Fruit fly (Drosophila melanogaster) whole organism, adult: ENCODE results near the gene CG34028.

Experiments used
- CG11617 ChIP-seq: fragments of 200-800 bp; sonication (Bioruptor generic); optimal IDR thresholded peaks from 2 replicates; lab custom pipeline; 2017; ENCODE audit warnings: mild to moderate bottlenecking, missing biosample characterization, missing genetic modification reagents, missing genetic modification characterization
- CG12768 ChIP-seq: fragments of 200-800 bp; sonication (Bioruptor generic); optimal IDR thresholded peaks from 2 replicates; lab custom pipeline; 2017; ENCODE audit warnings: missing biosample characterization, missing genetic modification characterization, mild to moderate bottlenecking, moderate library complexity, missing genetic modification reagents
- CG14711 ChIP-seq: fragments of 200-800 bp; sonication (Bioruptor generic); optimal IDR thresholded peaks from 2 replicates; lab custom pipeline; 2018; ENCODE audit warnings: missing biosample characterization, mild to moderate bottlenecking, missing genetic modification characterization, moderate library complexity
- CG1620 ChIP-seq: fragments of 200-800 bp; sonication (Bioruptor generic); optimal IDR thresholded peaks from 2 replicates; lab custom pipeline; 2016; ENCODE audit warnings: missing biosample characterization, missing genetic modification characterization
- CG33017 ChIP-seq: fragments of 200-800 bp; sonication (Bioruptor generic); optimal IDR thresholded peaks from 2 replicates; lab custom pipeline; 2018; ENCODE audit warnings: missing biosample characterization, mild to moderate bottlenecking, missing genetic modification characterization, moderate library complexity
- CG5204 ChIP-seq: fragments of 200-800 bp; sonication (Bioruptor generic); optimal IDR thresholded peaks from 2 replicates; lab custom pipeline; 2016; ENCODE audit warnings: missing biosample characterization, missing genetic modification characterization
- CG7045 ChIP-seq: fragments of 200-800 bp; sonication (Bioruptor generic); optimal IDR thresholded peaks from 2 replicates; lab custom pipeline; 2017; ENCODE audit warnings: missing biosample characterization, mild to moderate bottlenecking, missing genetic modification characterization
- CG7101 ChIP-seq: fragments of 200-800 bp; sonication (Bioruptor generic); optimal IDR thresholded peaks from 2 replicates; lab custom pipeline; 2018; ENCODE audit warnings: missing biosample characterization, mild to moderate bottlenecking, missing genetic modification characterization, moderate library complexity
- Clk ChIP-seq: fragments of 200-800 bp; sonication (Bioruptor generic); optimal IDR thresholded peaks from 2 replicates; lab custom pipeline; 2017; ENCODE audit warnings: missing biosample characterization, missing genetic modification characterization
- Crg-1 ChIP-seq: fragments of 200-800 bp; sonication (Bioruptor generic); optimal IDR thresholded peaks from 2 replicates; lab custom pipeline; 2016; ENCODE audit warnings: missing biosample characterization, missing genetic modification characterization
- Hr96 ChIP-seq: fragments of 200-800 bp; sonication (Bioruptor generic); optimal IDR thresholded peaks from 2 replicates; lab custom pipeline; 2016; ENCODE audit warnings: missing biosample characterization, missing genetic modification characterization
- Mnt ChIP-seq: fragments of 200-800 bp; sonication (Bioruptor generic); optimal IDR thresholded peaks from 2 replicates; lab custom pipeline; 2016; ENCODE audit warnings: missing biosample characterization, mild to moderate bottlenecking, missing genetic modification characterization
- bab1 ChIP-seq: fragments of 200-800 bp; sonication (Bioruptor generic); optimal IDR thresholded peaks from 3 replicates; lab custom pipeline; 2019; ENCODE audit warnings: missing biosample characterization, mild to moderate bottlenecking, missing genetic modification characterization, moderate library complexity
- cic ChIP-seq: fragments of 200-800 bp; sonication (Bioruptor generic); optimal IDR thresholded peaks from 2 replicates; lab custom pipeline; 2017; ENCODE audit warnings: missing biosample characterization, mild to moderate bottlenecking, missing genetic modification characterization, moderate library complexity
- cnc ChIP-seq, 2 experiments: fragments of >200 bp; optimal IDR thresholded peaks; 2 replicates each; lab custom pipeline; 2017
- kay ChIP-seq: fragments of 200-800 bp; sonication (Bioruptor generic); peaks from one replicate; lab custom pipeline; 2016; ENCODE audit warnings: missing biosample characterization, missing genetic modification characterization, borderline replicate concordance
- ovo ChIP-seq: fragments of 200-800 bp; sonication (Bioruptor generic); optimal IDR thresholded peaks from 2 replicates; lab custom pipeline; 2016; ENCODE audit warnings: missing biosample characterization, missing genetic modification characterization
- pad ChIP-seq: fragments of 200-800 bp; sonication (Bioruptor generic); optimal IDR thresholded peaks from 3 replicates; lab custom pipeline; 2017; ENCODE audit warnings: missing biosample characterization, missing genetic modification characterization, mild to moderate bottlenecking, moderate library complexity, missing genetic modification reagents
- tj ChIP-seq: fragments of 200-800 bp; sonication (Bioruptor generic); optimal IDR thresholded peaks from 3 replicates; lab custom pipeline; 2017; ENCODE audit warnings: missing biosample characterization, mild to moderate bottlenecking, missing genetic modification characterization, moderate library complexity
- toe ChIP-seq: fragments of 200-800 bp; sonication (Bioruptor generic); optimal IDR thresholded peaks from 2 replicates; lab custom pipeline; 2016; ENCODE audit warnings: missing biosample characterization, missing genetic modification characterization

Gene CG34028

DNA sequence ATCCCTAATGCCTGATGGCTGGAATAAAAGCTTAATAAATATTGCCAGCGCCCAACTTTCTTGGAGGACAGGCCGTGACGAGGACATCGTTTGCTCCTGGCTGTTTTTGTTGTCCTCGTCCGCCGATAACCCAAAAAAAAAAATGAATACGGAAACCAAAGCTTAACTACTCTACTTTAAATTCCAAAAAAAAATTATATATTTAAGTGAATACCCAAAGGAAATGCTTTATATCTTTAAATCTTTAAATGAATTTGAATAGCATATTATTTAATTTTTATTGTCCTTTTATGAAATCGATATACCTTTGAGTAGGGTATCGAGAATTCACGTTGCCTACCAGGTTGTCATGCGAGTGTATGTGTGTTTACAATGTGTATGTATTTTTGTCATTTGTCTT is 8.9 kb downstream of the CG34028 start:
- TF ChIP-seq tj (GFP tag; lab: Kevin White, UChicago) = no peak

DNA sequence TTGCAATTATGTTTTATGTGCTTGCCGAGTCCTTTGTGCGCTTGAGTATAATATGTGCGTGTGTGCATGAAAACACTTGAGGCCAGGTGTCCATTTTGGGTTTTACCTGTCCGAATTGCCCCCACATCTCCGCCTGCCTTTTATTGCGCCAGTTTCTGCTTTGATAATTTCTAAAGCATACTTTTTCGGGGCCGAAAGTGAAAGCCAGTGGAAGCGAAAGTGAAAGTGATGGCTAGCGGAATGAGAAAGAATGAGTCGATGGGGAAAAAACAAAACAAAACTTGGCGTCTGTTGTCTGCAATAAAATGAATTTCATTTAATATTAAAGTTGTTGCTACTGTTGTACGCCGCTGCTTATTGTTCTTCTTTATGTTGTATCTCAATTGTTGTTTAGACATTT is 12.2 kb downstream of the CG34028 start:
- TF ChIP-seq pad (GFP tag; lab: Kevin White, UChicago) (no peak), CG7045 (GFP tag; lab: Kevin White, UChicago) (no peak), Hr96 (GFP tag; lab: Kevin White, UChicago) (no peak), kay (no peak), cnc (optimal IDR thresholded peaks at IDR 0.05; lab: Kevin White, UChicago) (no peak), bab1 (no peak), cic (no peak), CG5204 (no peak), ovo (GFP tag; lab: Kevin White, UChicago) (no peak), CG7101 (no peak), CG12768 (GFP tag; lab: Kevin White, UChicago) (no peak), CG14711 (tag; lab: Kevin White, UChicago) (no peak), toe (GFP tag; lab: Kevin White, UChicago) (no peak), CG11617 (no peak), Clk (GFP tag; lab: Kevin White, UChicago) (no peak), tj (GFP tag; lab: Kevin White, UChicago) (no peak), CG1620 (no peak), Crg-1 (GFP tag; lab: Kevin White, UChicago) (no peak), Mnt (no peak)

DNA sequence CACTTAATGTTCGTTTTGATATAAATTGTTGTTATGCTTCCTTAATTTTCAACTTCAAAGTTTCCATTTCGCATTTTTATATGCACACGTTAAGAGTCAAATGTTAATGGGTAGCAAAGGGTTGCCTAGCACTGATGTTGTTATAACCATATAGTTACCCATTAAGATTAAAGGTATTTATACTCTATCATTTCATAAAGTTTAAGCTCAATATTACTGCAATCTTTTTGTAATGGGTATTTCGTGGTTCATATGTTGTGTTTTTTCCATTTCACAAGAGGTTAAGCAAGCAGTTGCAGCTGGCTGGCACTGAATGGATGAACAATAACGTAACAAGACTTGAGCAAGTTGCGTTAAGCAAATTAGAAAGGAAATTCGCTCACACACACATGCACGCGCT is 20.5 kb downstream of the CG34028 start:
- TF ChIP-seq Clk (GFP tag; lab: Kevin White, UChicago) (no peak), CG1620 (no peak), Crg-1 (GFP tag; lab: Kevin White, UChicago) (no peak), Mnt (no peak), CG33017 (tag; lab: Kevin White, UChicago) (no peak), CG7045 (GFP tag; lab: Kevin White, UChicago) (no peak), CG7101 (no peak), cnc (optimal IDR thresholded peaks at IDR 0.05; lab: Kevin White, UChicago) (no peak), ovo (GFP tag; lab: Kevin White, UChicago) (no peak), CG12768 (GFP tag; lab: Kevin White, UChicago) (no peak), cic (no peak), CG14711 (tag; lab: Kevin White, UChicago) (no peak), kay (no peak), tj (GFP tag; lab: Kevin White, UChicago) (no peak), Hr96 (GFP tag; lab: Kevin White, UChicago) (no peak), CG11617 (no peak), bab1 (no peak), CG5204 (no peak), toe (GFP tag; lab: Kevin White, UChicago) (no peak)

DNA sequence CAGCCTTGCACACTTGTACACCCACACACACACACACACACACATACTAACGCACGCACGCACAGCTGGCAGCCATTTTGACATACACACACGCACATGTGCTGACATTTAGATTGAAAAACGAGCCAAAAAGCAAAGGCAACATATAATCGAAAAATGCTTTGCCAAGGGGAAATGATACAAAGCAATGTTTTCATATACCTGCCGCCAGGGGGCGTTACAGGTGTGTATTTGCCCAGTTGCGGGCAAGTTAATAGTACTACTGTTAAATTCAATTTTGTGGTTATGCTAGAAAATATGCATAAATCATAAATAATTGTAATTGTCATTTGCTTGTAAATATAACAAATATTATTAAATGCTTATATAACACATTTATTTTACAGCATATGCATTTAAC is 21.1 kb downstream of the CG34028 start:
- no peak for TF ChIP-seq kay
- no peak for TF ChIP-seq tj (GFP tag; lab: Kevin White, UChicago)
- TF ChIP-seq CG5204 = no peak
- TF ChIP-seq Clk (GFP tag; lab: Kevin White, UChicago) = no peak
- no peak for TF ChIP-seq CG12768 (GFP tag; lab: Kevin White, UChicago)
- no peak for TF ChIP-seq bab1

DNA sequence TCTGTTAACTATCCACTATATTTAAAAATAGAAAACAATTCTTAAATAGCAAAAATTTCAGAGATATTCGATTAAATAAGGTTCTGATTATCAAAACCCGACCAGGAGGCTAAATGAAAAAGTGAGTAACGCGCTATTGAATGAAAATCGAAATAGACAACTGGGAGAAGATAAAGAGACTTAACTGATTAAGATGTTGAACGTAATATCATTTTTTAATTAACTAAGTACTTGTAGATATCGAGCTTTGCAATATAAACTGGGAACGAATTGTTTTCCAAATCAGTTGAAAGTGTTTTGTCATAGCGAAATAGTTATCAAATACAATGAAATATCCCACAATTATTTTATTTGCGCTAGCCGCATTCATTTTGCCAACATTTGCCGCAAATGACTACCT is 22.2 kb downstream of the CG34028 start, which contains the start of gene CG34026:
Gene CG34026 (plus strand): TSS at position 301 of the 400 bp plus-strand sequence.
- TF ChIP-seq toe (GFP tag; lab: Kevin White, UChicago) (no peak), Crg-1 (GFP tag; lab: Kevin White, UChicago) (no peak), Hr96 (GFP tag; lab: Kevin White, UChicago) (no peak), bab1 (no peak), CG33017 (tag; lab: Kevin White, UChicago) (no peak), Clk (GFP tag; lab: Kevin White, UChicago) (no peak), cic (no peak), pad (GFP tag; lab: Kevin White, UChicago) (no peak), Mnt (no peak), CG14711 (tag; lab: Kevin White, UChicago) (no peak), CG7045 (GFP tag; lab: Kevin White, UChicago) (no peak), CG7101 (no peak), CG1620 (no peak), tj (GFP tag; lab: Kevin White, UChicago) (no peak), ovo (GFP tag; lab: Kevin White, UChicago) (no peak), kay (no peak), CG11617 (no peak), CG12768 (GFP tag; lab: Kevin White, UChicago) (no peak)

DNA sequence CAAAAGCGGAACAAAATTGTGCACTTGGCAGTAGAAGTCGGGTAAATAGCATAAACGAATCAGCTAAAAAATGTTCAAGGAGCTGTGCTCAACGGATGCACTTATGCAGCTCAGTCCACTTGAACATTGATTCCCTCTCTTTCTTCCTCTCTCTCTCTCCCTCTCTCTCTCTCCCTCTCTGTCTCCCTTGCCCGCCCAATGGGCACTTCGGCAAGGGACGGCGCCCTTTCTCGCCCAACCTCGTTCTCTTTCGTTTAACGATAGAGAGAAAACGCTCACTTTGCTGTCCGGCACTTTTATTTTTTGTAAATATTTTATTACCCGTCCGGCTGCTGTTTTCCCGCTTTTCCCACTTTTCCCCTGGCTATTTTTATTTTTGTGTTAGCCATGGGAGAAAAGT is 33.1 kb downstream of the CG34028 start:
- TF ChIP-seq pad (GFP tag; lab: Kevin White, UChicago) (no peak), tj (GFP tag; lab: Kevin White, UChicago) (no peak), ovo (GFP tag; lab: Kevin White, UChicago) (no peak), CG12768 (GFP tag; lab: Kevin White, UChicago) (no peak), CG5204 (no peak)

DNA sequence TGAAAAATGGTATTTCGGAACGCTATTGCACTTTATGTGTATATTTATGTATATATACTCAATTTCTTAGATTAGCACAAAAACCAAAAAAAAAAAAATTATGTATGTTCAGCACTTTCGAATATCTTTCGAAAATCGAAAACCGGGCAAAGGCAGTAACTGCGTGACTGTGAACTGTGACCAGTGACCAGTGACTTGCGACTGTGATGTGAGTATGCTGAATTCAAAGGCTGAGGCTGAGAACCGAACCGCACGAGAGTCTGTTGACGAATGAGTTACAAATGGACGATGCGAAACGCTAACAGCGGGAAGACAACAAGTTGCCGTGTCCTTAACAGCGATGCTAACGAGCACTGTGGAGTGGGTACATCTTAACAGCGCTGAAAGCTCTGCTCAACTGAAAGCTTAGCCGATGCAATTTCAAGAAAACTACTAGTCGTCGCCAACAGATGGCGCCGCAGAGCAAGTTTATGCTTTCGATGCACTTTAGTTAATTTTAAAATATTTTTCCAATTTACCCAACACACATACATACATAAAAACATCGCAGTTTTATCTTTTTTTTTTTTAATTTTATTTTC is 39.3 kb downstream of the CG34028 start, which contains the start of gene CG32700:
Gene CG32700 (minus strand): TSS at position 274 of the 581 bp plus-strand sequence.
- TF ChIP-seq Hr96 (GFP tag; lab: Kevin White, UChicago) (no peak), bab1 (peak; percentile 0), pad (GFP tag; lab: Kevin White, UChicago) (no peak), tj (GFP tag; lab: Kevin White, UChicago) (peak; percentile 85), Mnt (no peak), CG5204 (no peak), CG12768 (GFP tag; lab: Kevin White, UChicago) (no peak), Crg-1 (GFP tag; lab: Kevin White, UChicago) (no peak), CG14711 (tag; lab: Kevin White, UChicago) (no peak), CG11617 (no peak), Clk (GFP tag; lab: Kevin White, UChicago) (no peak), CG1620 (no peak), cic (no peak), CG7101 (peak; percentile 16), CG33017 (tag; lab: Kevin White, UChicago) (no peak), ovo (GFP tag; lab: Kevin White, UChicago) (no peak)
